Fruit fly (Drosophila melanogaster): ENCODE results near the gene Remo.

The Remo gene

dm6 chrX:13251310-13251709 lies 36.5 kb upstream of the Remo start (continued):
- TF ChIP-seq Dll (GFP tag; IDR thresholded peaks at IDR 0.05; ENCODE audit: partially characterized antibody) (no peak), Nf-YA (GFP tag; IDR thresholded peaks at IDR 0.05) (0 out of 2 replicates have a peak, but pooled peaks have one; percentile 24), CG7745 (tag; optimal IDR thresholded peaks at IDR 0.05) (no peak), klu (GFP tag; IDR thresholded peaks at IDR 0.05) (0 out of 2 replicates have a peak, but pooled peaks have one; percentile 45), zf30C (GFP tag; optimal IDR thresholded peaks at IDR 0.05) (no peak), wdn (GFP tag; IDR thresholded peaks at IDR 0.05) (peak; percentile 49; the same call in 1 of the 2 replicates), kay (GFP tag; optimal IDR thresholded peaks at IDR 0.05) (peak; percentile 41), Deaf1 (tag; optimal IDR thresholded peaks at IDR 0.05) (peak; percentile 25), Antp (GFP tag; optimal IDR thresholded peaks at IDR 0.05) (peak; percentile 95), disco-r (GFP tag; optimal IDR thresholded peaks at IDR 0.05) (peak; percentile 17), Blimp-1 (GFP tag; optimal IDR thresholded peaks at IDR 0.05) (peak; percentile 77), CG13296 (GFP tag; optimal IDR thresholded peaks at IDR 0.05) (peak; percentile 43), cas (GFP tag; IDR thresholded peaks at IDR 0.05) (0 out of 2 replicates have a peak, but pooled peaks have one; percentile 24), pita (GFP tag; optimal IDR thresholded peaks at IDR 0.05) (no peak), gem (tag; optimal IDR thresholded peaks at IDR 0.05) (peak; percentile 83), Hr3 (GFP tag; optimal IDR thresholded peaks at IDR 0.05) (peak; percentile 59), CG17912 (GFP tag; optimal IDR thresholded peaks at IDR 0.05) (no peak), vnd (GFP tag; IDR thresholded peaks at IDR 0.05; ENCODE audit: partially characterized antibody) (no peak), bab2 (GFP tag; optimal IDR thresholded peaks at IDR 0.05) (peak; percentile 68), D19A (tag; optimal IDR thresholded peaks at IDR 0.05) (peak; percentile 58), CG11085 (GFP tag; IDR thresholded peaks at IDR 0.05) (peak; percentile 49), CG11504 (tag; optimal IDR thresholded peaks at IDR 0.05) (peak; percentile 82), CG15514 (GFP tag; optimal IDR thresholded peaks at IDR 0.05) (peak; percentile 51), Atf6 (GFP tag; IDR thresholded peaks at IDR 0.05) (peak; percentile 66; the same call in 1 of the 2 replicates), CG3995 (GFP tag; optimal IDR thresholded peaks at IDR 0.05) (peak; percentile 21), CG9876 (GFP tag; optimal IDR thresholded peaks at IDR 0.05) (peak; percentile 65), Sox102F (GFP tag; optimal IDR thresholded peaks at IDR 0.05) (peak; percentile 83), CG8089 (GFP tag; optimal IDR thresholded peaks at IDR 0.05) (peak; percentile 68), sc (optimal IDR thresholded peaks at IDR 0.05) (no peak), sc (GFP tag; optimal IDR thresholded peaks at IDR 0.05) (peak; percentile 47), pum (GFP tag; optimal IDR thresholded peaks at IDR 0.05) (peak; percentile 90), org-1 (GFP tag; optimal IDR thresholded peaks at IDR 0.05) (peak; percentile 77), Oaz (GFP tag; IDR thresholded peaks at IDR 0.05) (0 out of 2 replicates have a peak, but pooled peaks have one; percentile 46), CG31224 (GFP tag; IDR thresholded peaks at IDR 0.05) (0 out of 2 replicates have a peak, but pooled peaks have one; percentile 17), tll (GFP tag; optimal IDR thresholded peaks at IDR 0.05) (peak in 1 of 2 experiments; percentile 0), Atf-2 (GFP tag; optimal IDR thresholded peaks at IDR 0.05) (peak; percentile 72), eve (GFP tag; optimal IDR thresholded peaks at IDR 0.05) (peak in 1 of 2 experiments; percentile 86), crp (GFP tag; optimal IDR thresholded peaks at IDR 0.05) (peak in 1 of 2 experiments; percentile 14), B-H2 (GFP tag; optimal IDR thresholded peaks at IDR 0.05) (no peak), fd102C (GFP tag; optimal IDR thresholded peaks at IDR 0.05) (no peak), CG13624 (GFP tag; optimal IDR thresholded peaks at IDR 0.05) (peak; percentile 79), bcd (GFP tag; optimal IDR thresholded peaks at IDR 0.05) (peak; percentile 77), Side (GFP tag; optimal IDR thresholded peaks at IDR 0.05) (peak; percentile 92), stc (GFP tag; IDR thresholded peaks at IDR 0.05) (peak; percentile 66), CG17359 (tag; optimal IDR thresholded peaks at IDR 0.05) (peak; percentile 82), CG10267 (tag; optimal IDR thresholded peaks at IDR 0.05) (peak; percentile 49), CG8765 (GFP tag; IDR thresholded peaks at IDR 0.05) (no peak), kah (GFP tag; optimal IDR thresholded peaks at IDR 0.05) (no peak), CG2712 (tag; optimal IDR thresholded peaks at IDR 0.05) (peak; percentile 79), Stat92E (GFP tag; optimal IDR thresholded peaks at IDR 0.05) (no peak)
